Worm (Caenorhabditis elegans): ENCODE results near the gene F54D5.17.

DNA sequence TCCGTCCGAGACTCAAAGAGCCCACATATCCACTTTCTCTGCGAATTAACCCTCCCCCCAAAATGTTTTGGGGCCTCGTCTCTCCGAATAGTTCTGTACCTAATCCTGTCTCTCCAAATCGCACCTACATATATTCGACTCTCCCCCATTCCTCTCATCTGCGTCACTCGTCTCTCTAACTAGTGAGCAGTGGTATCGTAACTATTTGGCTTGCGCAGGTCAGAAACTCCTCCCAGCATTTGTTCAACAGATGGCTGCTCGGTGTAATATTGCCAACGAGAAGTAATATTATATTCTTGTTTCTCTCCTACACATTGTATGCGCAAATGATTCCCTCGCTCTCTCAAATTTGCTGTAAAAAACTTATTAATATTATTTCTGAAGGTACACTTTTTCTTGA lies 804 bp upstream of the F54D5.17 start, which contains the start of gene F54D5.24:
- TF ChIP-seq lsy-2 (tag; optimal IDR thresholded peaks at IDR 0.05) (no peak), nhr-237 (tag; optimal IDR thresholded peaks at IDR 0.05) (no peak), sptf-1 (tag; optimal IDR thresholded peaks at IDR 0.05) (peak; percentile 57), nhr-12 (tag; optimal IDR thresholded peaks at IDR 0.05) (no peak), nhr-28 (tag; optimal IDR thresholded peaks at IDR 0.05) (no peak), snpc-4 (tag; optimal IDR thresholded peaks at IDR 0.05) (no peak), elt-1 (tag; optimal IDR thresholded peaks at IDR 0.05; ENCODE audit: borderline replicate concordance, insufficient read depth) (no peak), blmp-1 (tag; optimal IDR thresholded peaks at IDR 0.05) (no peak), flh-1 (GFP tag; optimal IDR thresholded peaks at IDR 0.05) (no peak), elt-3 (tag; optimal IDR thresholded peaks at IDR 0.05) (no peak), ztf-11 (tag; optimal IDR thresholded peaks at IDR 0.05) (no peak)
